Worm (Caenorhabditis elegans): ENCODE data around the gene ipla-1.

DNA sequence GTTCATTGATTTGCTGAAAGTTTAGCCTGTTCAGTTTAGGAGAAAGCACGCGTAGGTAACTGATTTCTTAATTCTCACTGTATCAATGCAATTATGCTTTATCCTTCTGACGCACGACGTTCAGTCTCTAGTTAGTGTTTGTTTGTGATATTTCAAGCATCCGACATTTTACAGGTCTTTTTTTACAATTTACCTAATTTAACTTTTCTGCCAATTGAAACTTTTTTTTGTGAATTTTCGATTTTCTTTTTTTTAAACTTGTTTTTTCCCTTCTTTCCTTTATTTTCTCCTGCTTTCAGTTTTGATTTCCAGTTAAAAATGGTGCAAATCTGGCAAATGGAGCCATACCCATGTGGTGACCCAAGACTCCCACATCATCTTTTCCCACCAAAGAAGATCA, 50.4 kb downstream of the ipla-1 start, which contains the start of gene K07E1.1:
- TF ChIP-seq him-1 (tag; optimal IDR thresholded peaks at IDR 0.05) (no peak), dao-5 (tag; optimal IDR thresholded peaks at IDR 0.05) (no peak)
